Fruit fly (Drosophila melanogaster) Kc167 (cell line): ENCODE results near the gene CG10984.

Source experiments
- h ChIP-seq: fragments of >200 bp; optimal IDR thresholded peaks from 3 replicates; lab custom pipeline; 2018; ENCODE audit warnings: missing external identifiers
- ttk ChIP-seq: sonication (Bioruptor generic); optimal IDR thresholded peaks from 2 replicates; lab custom pipeline; 2017; ENCODE audit warnings: missing external identifiers

DNA sequence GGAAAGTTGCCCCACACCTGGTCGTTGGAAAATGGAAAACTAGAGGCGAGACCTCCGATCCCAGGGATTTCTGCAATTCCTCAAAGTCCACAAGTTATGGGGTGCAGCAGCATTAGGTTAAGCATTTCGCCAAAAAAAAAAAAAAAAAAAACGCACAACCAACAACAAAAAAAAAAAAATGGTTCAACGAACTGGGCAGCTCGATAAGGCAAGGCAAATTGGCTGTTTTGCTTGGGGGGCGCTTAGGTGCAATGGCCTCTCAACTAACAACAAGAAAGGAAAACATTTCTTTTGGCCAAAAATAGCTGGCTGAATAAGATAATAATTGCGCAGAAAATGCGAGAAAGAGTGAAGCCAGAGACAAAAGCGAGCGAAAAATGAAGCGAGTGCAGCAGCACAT lies 50.2 kb downstream of the CG10984 start:
- no peak for TF ChIP-seq ttk
- no peak for TF ChIP-seq h (lab: Kevin White, UChicago)
